Fruit fly (Drosophila melanogaster) whole organism, embryonic: Measurements from ENCODE around the gene Polr3G.
A peak's percentile ranks its signal among the peaks of the same experiment; 100 is the strongest.

Experiments
- Bdp1 ChIP-seq: fragments of 200-800 bp; sonication (Bioruptor generic); optimal IDR thresholded peaks from 3 replicates; lab custom pipeline; 2016; ENCODE audit warnings: missing biosample characterization, missing genetic modification characterization
- CG12236 ChIP-seq: fragments of 200-800 bp; sonication (Bioruptor generic); optimal IDR thresholded peaks from 2 replicates; lab custom pipeline; 2016; ENCODE audit warnings: missing biosample characterization, missing genetic modification characterization
- CG13894 ChIP-seq: fragments of 200-800 bp; sonication (Bioruptor generic); optimal IDR thresholded peaks from 3 replicates; lab custom pipeline; 2018; ENCODE audit warnings: missing biosample characterization, mild to moderate bottlenecking, missing genetic modification characterization, moderate library complexity
- CG14014 ChIP-seq: fragments of 200-800 bp; sonication (Bioruptor generic); IDR thresholded peaks from 2 replicates; pipeline ENCODE4 v1.3.6; 2022; ENCODE audit warnings: missing biosample characterization, missing genetic modification characterization
- CG15479 ChIP-seq: fragments of 200-800 bp; sonication (Bioruptor generic); optimal IDR thresholded peaks from 3 replicates; lab custom pipeline; 2019; ENCODE audit warnings: missing biosample characterization, mild to moderate bottlenecking, missing genetic modification characterization, moderate library complexity
- CG15696 ChIP-seq: fragments of 200-800 bp; sonication (Bioruptor generic); optimal IDR thresholded peaks from 2 replicates; lab custom pipeline; 2019; ENCODE audit warnings: missing biosample characterization, mild to moderate bottlenecking, missing genetic modification characterization, moderate library complexity
- CG2199 ChIP-seq: fragments of 200-800 bp; sonication (Bioruptor generic); IDR thresholded peaks from 3 replicates; pipeline ENCODE4 v1.3.6; 2022; ENCODE audit warnings: missing biosample characterization, missing genetic modification characterization
- CG2202 ChIP-seq: fragments of 200-800 bp; sonication (Bioruptor generic); optimal IDR thresholded peaks from 2 replicates; lab custom pipeline; 2018; ENCODE audit warnings: missing biosample characterization, mild to moderate bottlenecking, missing genetic modification characterization
- CG3726 ChIP-seq: fragments of 200-800 bp; sonication (Bioruptor generic); IDR thresholded peaks from 3 replicates; pipeline ENCODE4, ENCODE4 v1.3.6; 2022; ENCODE audit warnings: missing biosample characterization, missing genetic modification characterization
- CG4404 ChIP-seq: fragments of 200-800 bp; sonication (Bioruptor generic); IDR thresholded peaks from 2 replicates; pipeline ENCODE4 v1.3.6; 2022; ENCODE audit warnings: missing biosample characterization, missing genetic modification characterization
- D ChIP-seq, 2 experiments: fragments of 200-800 bp in 1 of 2; fragments of >200 bp in 1 of 2; sonication (Bioruptor generic) in 1 of 2; optimal IDR thresholded peaks; 2 replicates in 1 of 2; 3 replicates in 1 of 2; lab custom pipeline; 2017; ENCODE audit warnings: mild to moderate bottlenecking in 1 of 2, missing biosample characterization in 1 of 2, missing genetic modification characterization in 1 of 2, missing genetic modification reagents in 1 of 2
- Dbx ChIP-seq: fragments of 200-800 bp; sonication (Bioruptor generic); IDR thresholded peaks from 3 replicates; pipeline ENCODE4 v1.3.6; 2022; ENCODE audit warnings: missing biosample characterization, missing genetic modification characterization
- Elba2 ChIP-seq: fragments of 200-800 bp; sonication (Bioruptor generic); optimal IDR thresholded peaks from 3 replicates; lab custom pipeline; 2016; ENCODE audit warnings: missing biosample characterization, missing genetic modification characterization
- Ets65A ChIP-seq: fragments of 200-800 bp; sonication (Bioruptor generic); peaks from one replicate; lab custom pipeline; 2016; ENCODE audit warnings: missing biosample characterization, missing genetic modification characterization
- H15 ChIP-seq: fragments of 200-800 bp; sonication (Bioruptor generic); IDR thresholded peaks from 3 replicates; pipeline ENCODE4 v1.3.6; 2022; ENCODE audit warnings: missing biosample characterization, missing genetic modification characterization
- Hand ChIP-seq: fragments of 200-800 bp; sonication (Bioruptor generic); optimal IDR thresholded peaks from 2 replicates; lab custom pipeline; 2017; ENCODE audit warnings: mild to moderate bottlenecking, missing biosample characterization, missing genetic modification reagents, missing genetic modification characterization
- Hr3 ChIP-seq: fragments of 200-800 bp; sonication (Bioruptor generic); optimal IDR thresholded peaks from 3 replicates; lab custom pipeline; 2016; ENCODE audit warnings: missing biosample characterization, missing genetic modification characterization
- Med ChIP-seq: fragments of 200-800 bp; sonication (Bioruptor generic); peaks from one replicate; lab custom pipeline; 2016; ENCODE audit warnings: missing biosample characterization, missing genetic modification characterization, mild to moderate bottlenecking, inconsistent platforms, moderate library complexity
- Neu2 ChIP-seq: fragments of 200-800 bp; sonication (Bioruptor generic); optimal IDR thresholded peaks from 3 replicates; lab custom pipeline; 2016; ENCODE audit warnings: missing biosample characterization, missing genetic modification characterization, borderline replicate concordance
- Optix ChIP-seq: fragments of 200-800 bp; sonication (Bioruptor generic); IDR thresholded peaks from 3 replicates; pipeline ENCODE4 v1.3.6; 2022; ENCODE audit warnings: missing biosample characterization, missing genetic modification characterization
- Xbp1 ChIP-seq: fragments of 200-800 bp; sonication (Bioruptor generic); optimal IDR thresholded peaks from 3 replicates; lab custom pipeline; 2016; ENCODE audit warnings: missing biosample characterization, mild to moderate bottlenecking, missing genetic modification characterization
- YL-1 ChIP-seq: fragments of 200-800 bp; sonication (Bioruptor generic); optimal IDR thresholded peaks from 3 replicates; lab custom pipeline; 2017; ENCODE audit warnings: missing biosample characterization, mild to moderate bottlenecking, missing genetic modification characterization
- ac ChIP-seq: fragments of 200-800 bp; sonication (Bioruptor generic); optimal IDR thresholded peaks from 3 replicates; lab custom pipeline; 2017; ENCODE audit warnings: missing biosample characterization, mild to moderate bottlenecking, missing genetic modification characterization
- ara ChIP-seq: fragments of 200-800 bp; sonication (Bioruptor generic); IDR thresholded peaks from 2 replicates; pipeline ENCODE4 v1.3.6; 2022; ENCODE audit warnings: missing biosample characterization, missing genetic modification characterization
- ash1 ChIP-seq: fragments of 200-800 bp; sonication (Bioruptor generic); optimal IDR thresholded peaks from 2 replicates; lab custom pipeline; 2018; ENCODE audit warnings: missing biosample characterization, mild to moderate bottlenecking, missing genetic modification characterization
- bigmax ChIP-seq: fragments of 200-800 bp; sonication (Bioruptor generic); optimal IDR thresholded peaks from 2 replicates; lab custom pipeline; 2018; ENCODE audit warnings: missing biosample characterization, mild to moderate bottlenecking, missing genetic modification characterization
- btn ChIP-seq: fragments of 200-800 bp; sonication (Bioruptor generic); optimal IDR thresholded peaks from 2 replicates; lab custom pipeline; 2016; ENCODE audit warnings: missing biosample characterization, missing genetic modification characterization
- cad ChIP-seq: fragments of >200 bp; optimal IDR thresholded peaks from 2 replicates; lab custom pipeline; 2017; ENCODE audit warnings: missing biosample characterization, missing genetic modification characterization
- chinmo ChIP-seq: fragments of 200-800 bp; sonication (Bioruptor generic); IDR thresholded peaks from 4 replicates; pipeline ENCODE4 v1.3.6; 2022; ENCODE audit warnings: missing biosample characterization, missing genetic modification characterization; ENCODE audit not compliant: partially characterized antibody
- ci ChIP-seq: fragments of 200-800 bp; sonication (Bioruptor generic); IDR thresholded peaks from 3 replicates; pipeline ENCODE4 v1.3.6; 2022; ENCODE audit warnings: missing biosample characterization, missing genetic modification characterization
- cwo ChIP-seq: fragments of 200-800 bp; sonication (Bioruptor generic); optimal IDR thresholded peaks from 3 replicates; lab custom pipeline; 2017; ENCODE audit warnings: missing biosample characterization, missing genetic modification characterization, mild to moderate bottlenecking, moderate library complexity, missing genetic modification reagents
- ind ChIP-seq: fragments of 200-800 bp; sonication (Bioruptor generic); optimal IDR thresholded peaks from 3 replicates; lab custom pipeline; 2016; ENCODE audit warnings: missing biosample characterization, missing genetic modification characterization
- kni ChIP-seq: fragments of 200-800 bp; sonication (Bioruptor generic); optimal IDR thresholded peaks from 3 replicates; lab custom pipeline; 2017; ENCODE audit warnings: mild to moderate bottlenecking, missing biosample characterization, missing genetic modification reagents, missing genetic modification characterization
- lbe ChIP-seq: fragments of 200-800 bp; sonication (Bioruptor generic); optimal IDR thresholded peaks from 2 replicates; lab custom pipeline; 2016; ENCODE audit warnings: missing biosample characterization, mild to moderate bottlenecking, missing genetic modification characterization
- mirr ChIP-seq: fragments of 200-800 bp; sonication (Bioruptor generic); optimal IDR thresholded peaks from 3 replicates; lab custom pipeline; 2018; ENCODE audit warnings: missing biosample characterization, mild to moderate bottlenecking, missing genetic modification characterization
- pho ChIP-seq: fragments of 200-800 bp; sonication (Bioruptor generic); optimal IDR thresholded peaks from 2 replicates; lab custom pipeline; 2016; ENCODE audit warnings: missing biosample characterization, missing genetic modification characterization
- sens ChIP-seq: fragments of 200-800 bp; sonication (Bioruptor generic); peaks from one replicate; lab custom pipeline; 2016; ENCODE audit warnings: missing biosample characterization, missing genetic modification characterization
- sens-2 ChIP-seq: fragments of 200-800 bp; sonication (Bioruptor generic); IDR thresholded peaks from 2 replicates; pipeline ENCODE4 v1.3.6; 2022; ENCODE audit warnings: missing biosample characterization, missing genetic modification characterization
- stwl ChIP-seq: fragments of 200-800 bp; sonication (Bioruptor generic); optimal IDR thresholded peaks from 3 replicates; lab custom pipeline; 2018; ENCODE audit warnings: missing biosample characterization, mild to moderate bottlenecking, missing genetic modification characterization, moderate library complexity
- tx ChIP-seq: fragments of 200-800 bp; sonication (Bioruptor generic); optimal IDR thresholded peaks from 2 replicates; lab custom pipeline; 2016; ENCODE audit warnings: missing biosample characterization, missing genetic modification characterization
- unpg ChIP-seq: fragments of 200-800 bp; sonication (Bioruptor generic); optimal IDR thresholded peaks from 3 replicates; lab custom pipeline; 2018; ENCODE audit warnings: missing biosample characterization, mild to moderate bottlenecking, missing genetic modification characterization, moderate library complexity
- vvl ChIP-seq: fragments of 200-800 bp; sonication (Bioruptor generic); IDR thresholded peaks from 2 replicates; pipeline ENCODE4 v1.3.6; 2022; ENCODE audit warnings: missing biosample characterization, missing genetic modification characterization
- zen ChIP-seq: fragments of 200-800 bp; sonication (Bioruptor generic); optimal IDR thresholded peaks from 3 replicates; lab custom pipeline; 2018; ENCODE audit warnings: missing biosample characterization, mild to moderate bottlenecking, missing genetic modification characterization, moderate library complexity
- zfh2 ChIP-seq: fragments of 200-800 bp; sonication (Bioruptor generic); optimal IDR thresholded peaks from 2 replicates; lab custom pipeline; 2016; ENCODE audit warnings: missing biosample characterization, missing genetic modification characterization

The Polr3G gene

dm6 chr3L:17415967-17416749 is 10.8 kb downstream of the Polr3G start (continued):
- TF ChIP-seq CG2199 (GFP tag; lab: Robert Waterston, UW) (no peak), ind (GFP tag; lab: Kevin White, UChicago) (peak; percentile 13), CG15696 (tag; lab: Kevin White, UChicago) (peak; percentile 90), Dbx (GFP tag; lab: Robert Waterston, UW) (0 out of 3 replicates have a peak, but pooled peaks have one; percentile 10), Xbp1 (GFP tag; lab: Kevin White, UChicago) (peak; percentile 29), H15 (no peak), Hr3 (GFP tag; lab: Kevin White, UChicago) (peak; percentile 36), btn (GFP tag; lab: Kevin White, UChicago) (no peak), CG3726 (GFP tag; lab: Robert Waterston, UW) (no peak), CG14014 (GFP tag; lab: Robert Waterston, UW) (no peak), Ets65A (GFP tag; lab: Kevin White, UChicago) (peak; percentile 92), Hand (GFP tag; lab: Kevin White, UChicago) (no peak), Neu2 (GFP tag; lab: Kevin White, UChicago) (peak; percentile 55), Bdp1 (GFP tag; lab: Kevin White, UChicago) (no peak)
- TF ChIP-seq, all 482 proteins: peak for 157

dm6 chr3L:17412146-17412545 is 14.8 kb downstream of the Polr3G start:
- TF ChIP-seq CG4404 (GFP tag; lab: Robert Waterston, UW) (0 out of 2 replicates have a peak, but pooled peaks have one; percentile 7), Med (GFP tag; lab: Kevin White, UChicago) (peak; percentile 54), Ets65A (GFP tag; lab: Kevin White, UChicago) (peak; percentile 39), Hand (GFP tag; lab: Kevin White, UChicago) (no peak), lbe (GFP tag; lab: Kevin White, UChicago) (no peak), ara (GFP tag; lab: Robert Waterston, UW) (no peak), sens (GFP tag; lab: Kevin White, UChicago) (peak; percentile 54), zen (tag; lab: Kevin White, UChicago) (peak; percentile 53), YL-1 (no peak), CG2202 (no peak), vvl (GFP tag; lab: Robert Waterston, UW) (0 out of 2 replicates have a peak, but pooled peaks have one; percentile 8)

dm6 chr3L:17411273-17411672 is 15.7 kb downstream of the Polr3G start:
- peak; percentile 4 for TF ChIP-seq mirr (GFP tag; lab: Kevin White, UChicago)
- no peak for TF ChIP-seq CG13894
- no peak for TF ChIP-seq sens-2 (GFP tag; lab: Robert Waterston, UW)
- peak; percentile 64 for TF ChIP-seq CG15479 (GFP tag; lab: Kevin White, UChicago)
- TF ChIP-seq cwo (GFP tag; lab: Kevin White, UChicago) = no peak

- peak; percentile 5 for TF ChIP-seq ac (GFP tag; lab: Kevin White, UChicago)
- 0 out of 3 replicates have a peak, but pooled peaks have one; percentile 19 for TF ChIP-seq ci (GFP tag; lab: Robert Waterston, UW)
- no peak for TF ChIP-seq CG12236 (GFP tag; lab: Kevin White, UChicago)
- TF ChIP-seq tx (GFP tag; lab: Kevin White, UChicago) = no peak
- TF ChIP-seq cad (GFP tag; lab: Kevin White, UChicago) = peak; percentile 93
- TF ChIP-seq unpg (GFP tag; lab: Kevin White, UChicago) = no peak
- no peak for TF ChIP-seq ash1 (GFP tag; lab: Kevin White, UChicago)
- peak; percentile 52 for TF ChIP-seq CG15479 (GFP tag; lab: Kevin White, UChicago)
- TF ChIP-seq stwl = no peak
- peak; percentile 83 for TF ChIP-seq Elba2 (GFP tag; lab: Kevin White, UChicago)
- peak; percentile 58 for TF ChIP-seq kni (GFP tag; lab: Kevin White, UChicago)
- TF ChIP-seq bigmax = no peak
- TF ChIP-seq pho = no peak
- TF ChIP-seq Optix (GFP tag; lab: Robert Waterston, UW) = no peak
- TF ChIP-seq zfh2 (GFP tag; lab: Kevin White, UChicago) = no peak
- TF ChIP-seq D (optimal IDR thresholded peaks at IDR 0.05; lab: Kevin White, UChicago) = peak; percentile 69
- TF ChIP-seq D (GFP tag; optimal IDR thresholded peaks at IDR 0.05; lab: Kevin White, UChicago) = no peak
- TF ChIP-seq chinmo (GFP tag; lab: Robert Waterston, UW) = 0 out of 4 replicates have a peak, but pooled peaks have one; percentile 13
Observed at dm6 chr3L:17407480-17408093, 19.3 kb downstream of the Polr3G start.
